Worm (Caenorhabditis elegans) whole organism, L3 larva: ENCODE data around the gene pqn-27.

Source experiments
- elt-3 ChIP-seq, 3 experiments: fragments of 150-350 bp in 1 of 3; sonication (generic microtip) in 2 of 3; optimal IDR thresholded peaks; 2 replicates in 2 of 3; 4 replicates in 1 of 3; lab custom pipeline; 2014 to 2017; ENCODE audit warnings: missing biosample characterization in 3 of 3, missing genetic modification characterization in 3 of 3
- lin-39 ChIP-seq: fragments of 150-350 bp; optimal IDR thresholded peaks from 2 replicates; lab custom pipeline; 2018; ENCODE audit warnings: missing biosample characterization, missing genetic modification reagents, missing genetic modification characterization
- nhr-77 ChIP-seq: fragments of 150-350 bp; optimal IDR thresholded peaks from 2 replicates; lab custom pipeline; 2014; ENCODE audit warnings: missing biosample characterization, missing genetic modification characterization

- TF ChIP-seq nhr-77 (no peak), lin-39 (tag; lab: Kevin White, UChicago) (no peak), elt-3 (tag; optimal IDR thresholded peaks at IDR 0.05; lab: Kevin White, UChicago) (no peak)
Measured at ce11 chrII:13508607-13509006, 48.2 kb upstream of the pqn-27 start.
